Fruit fly (Drosophila melanogaster) whole organism, embryonic: ENCODE data around the gene CG32137.

Source experiments
- Bgb ChIP-seq: fragments of 200-800 bp; sonication (Bioruptor generic); IDR thresholded peaks from 2 replicates; pipeline ENCODE4 v1.3.6; 2022; ENCODE audit warnings: missing biosample characterization, missing genetic modification characterization; ENCODE audit not compliant: partially characterized antibody
- CG12769 ChIP-seq: fragments of 200-800 bp; sonication (Bioruptor generic); optimal IDR thresholded peaks from 2 replicates; lab custom pipeline; 2019; ENCODE audit warnings: missing biosample characterization, mild to moderate bottlenecking, missing genetic modification characterization, moderate library complexity
- CG13287 ChIP-seq: fragments of 200-800 bp; sonication (Bioruptor generic); IDR thresholded peaks from 2 replicates; pipeline ENCODE4 v1.3.6; 2022; ENCODE audit warnings: missing biosample characterization, missing genetic modification characterization; ENCODE audit not compliant: partially characterized antibody
- CG13894 ChIP-seq: fragments of 200-800 bp; sonication (Bioruptor generic); optimal IDR thresholded peaks from 3 replicates; lab custom pipeline; 2018; ENCODE audit warnings: missing biosample characterization, mild to moderate bottlenecking, missing genetic modification characterization, moderate library complexity
- CG16813 ChIP-seq: fragments of 200-800 bp; sonication (Bioruptor generic); IDR thresholded peaks from 3 replicates; pipeline ENCODE4 v1.3.6; 2022; ENCODE audit warnings: missing biosample characterization, missing genetic modification characterization; ENCODE audit not compliant: partially characterized antibody
- CG17328 ChIP-seq: fragments of 200-800 bp; sonication (Bioruptor generic); IDR thresholded peaks from 2 replicates; pipeline ENCODE4 v1.3.6; 2022; ENCODE audit warnings: missing biosample characterization, missing genetic modification characterization
- CG17361 ChIP-seq: fragments of 200-800 bp; sonication (Bioruptor generic); IDR thresholded peaks from 3 replicates; pipeline ENCODE4 v1.3.6; 2022; ENCODE audit warnings: missing biosample characterization, missing genetic modification characterization
- CG3163 ChIP-seq: fragments of 200-800 bp; sonication (Bioruptor generic); optimal IDR thresholded peaks from 3 replicates; lab custom pipeline; 2016; ENCODE audit warnings: missing biosample characterization, missing genetic modification characterization
- CG34224 ChIP-seq: fragments of 200-800 bp; sonication (Bioruptor generic); IDR thresholded peaks from 3 replicates; pipeline ENCODE4 v1.3.6; 2022; ENCODE audit warnings: missing biosample characterization, missing genetic modification characterization; ENCODE audit not compliant: partially characterized antibody
- CG42726 ChIP-seq: fragments of 200-800 bp; sonication (Bioruptor generic); IDR thresholded peaks from 2 replicates; pipeline ENCODE4 v1.3.6; 2022; ENCODE audit warnings: missing biosample characterization, missing genetic modification characterization; ENCODE audit not compliant: partially characterized antibody
- CG5953 ChIP-seq: fragments of 200-800 bp; sonication (Bioruptor generic); IDR thresholded peaks from 2 replicates; pipeline ENCODE4 v1.3.6; 2022; ENCODE audit warnings: missing biosample characterization, missing genetic modification characterization
- CG6791 ChIP-seq: fragments of 200-800 bp; sonication (Bioruptor generic); IDR thresholded peaks from 3 replicates; pipeline ENCODE4 v1.3.6; 2022; ENCODE audit warnings: missing biosample characterization, missing genetic modification characterization; ENCODE audit not compliant: partially characterized antibody
- CG8089 ChIP-seq: fragments of 200-800 bp; sonication (Bioruptor generic); optimal IDR thresholded peaks from 3 replicates; lab custom pipeline; 2016; ENCODE audit warnings: missing biosample characterization, missing genetic modification characterization
- CG8290 ChIP-seq, 3 experiments: fragments of 200-800 bp; sonication (Bioruptor generic); optimal IDR thresholded peaks; 2 replicates each; lab custom pipeline; 2016 to 2019; ENCODE audit warnings: missing biosample characterization in 3 of 3, missing genetic modification characterization in 3 of 3, mild to moderate bottlenecking in 2 of 3, moderate library complexity in 1 of 3
- CG8388 ChIP-seq: fragments of 200-800 bp; sonication (Bioruptor generic); optimal IDR thresholded peaks from 2 replicates; lab custom pipeline; 2019; ENCODE audit warnings: missing biosample characterization, mild to moderate bottlenecking, missing genetic modification characterization, moderate library complexity
- Deaf1 ChIP-seq: fragments of 200-800 bp; optimal IDR thresholded peaks from 3 replicates; lab custom pipeline; 2019; ENCODE audit warnings: missing biosample characterization, mild to moderate bottlenecking, missing genetic modification characterization, moderate library complexity
- Dip2 ChIP-seq: fragments of 200-800 bp; sonication (Bioruptor generic); IDR thresholded peaks from 2 replicates; pipeline ENCODE4 v1.3.6; 2022; ENCODE audit warnings: missing biosample characterization, missing genetic modification characterization
- E2f2 ChIP-seq: fragments of 200-800 bp; sonication (Bioruptor generic); IDR thresholded peaks from 2 replicates; pipeline ENCODE4 v1.3.6; 2022; ENCODE audit warnings: missing biosample characterization, missing genetic modification characterization
- Gug ChIP-seq: fragments of 200-800 bp; sonication (Bioruptor generic); IDR thresholded peaks from 4 replicates; pipeline ENCODE4 v1.3.6; 2022; ENCODE audit warnings: missing biosample characterization, missing genetic modification characterization
- Meics ChIP-seq: fragments of 200-800 bp; sonication (Bioruptor generic); optimal IDR thresholded peaks from 2 replicates; lab custom pipeline; 2017; ENCODE audit warnings: missing biosample characterization, mild to moderate bottlenecking, missing genetic modification characterization
- Opbp ChIP-seq: fragments of 200-800 bp; sonication (Bioruptor generic); IDR thresholded peaks from 3 replicates; pipeline ENCODE4 v1.3.6; 2022; ENCODE audit warnings: missing biosample characterization, missing genetic modification characterization; ENCODE audit not compliant: partially characterized antibody
- abd-A ChIP-seq: fragments of 200-800 bp; sonication (Bioruptor generic); optimal IDR thresholded peaks from 3 replicates; lab custom pipeline; 2019; ENCODE audit warnings: missing biosample characterization, mild to moderate bottlenecking, missing genetic modification characterization, moderate library complexity
- aop ChIP-seq: fragments of 200-800 bp; sonication (Bioruptor generic); IDR thresholded peaks from 2 replicates; pipeline ENCODE4 v1.3.6; 2022; ENCODE audit warnings: missing biosample characterization, missing genetic modification characterization
- ato ChIP-seq: fragments of 200-800 bp; sonication (Bioruptor generic); IDR thresholded peaks from 2 replicates; pipeline ENCODE4 v1.3.6; 2022; ENCODE audit warnings: missing biosample characterization, missing genetic modification characterization; ENCODE audit not compliant: partially characterized antibody
- bbx ChIP-seq: fragments of 200-800 bp; sonication (Bioruptor generic); IDR thresholded peaks from 2 replicates; pipeline ENCODE4 v1.3.6; 2022; ENCODE audit warnings: missing biosample characterization, missing genetic modification characterization; ENCODE audit not compliant: partially characterized antibody
- caup ChIP-seq: fragments of 200-800 bp; sonication (Bioruptor generic); optimal IDR thresholded peaks from 3 replicates; lab custom pipeline; 2017; ENCODE audit warnings: missing biosample characterization, mild to moderate bottlenecking, missing genetic modification characterization, moderate library complexity; ENCODE audit not compliant: severe bottlenecking
- chinmo ChIP-seq: fragments of 200-800 bp; sonication (Bioruptor generic); IDR thresholded peaks from 4 replicates; pipeline ENCODE4 v1.3.6; 2022; ENCODE audit warnings: missing biosample characterization, missing genetic modification characterization; ENCODE audit not compliant: partially characterized antibody
- chm ChIP-seq: fragments of 200-800 bp; sonication (Bioruptor generic); IDR thresholded peaks from 2 replicates; pipeline ENCODE4 v1.3.6; 2022; ENCODE audit warnings: missing biosample characterization, missing genetic modification characterization
- ci ChIP-seq: fragments of 200-800 bp; sonication (Bioruptor generic); IDR thresholded peaks from 3 replicates; pipeline ENCODE4 v1.3.6; 2022; ENCODE audit warnings: missing biosample characterization, missing genetic modification characterization
- crol ChIP-seq: fragments of 200-800 bp; sonication (Bioruptor generic); IDR thresholded peaks from 2 replicates; pipeline ENCODE4 v1.3.6; 2022; ENCODE audit warnings: missing biosample characterization, missing genetic modification characterization
- dati ChIP-seq: fragments of 200-800 bp; sonication (Bioruptor generic); IDR thresholded peaks from 2 replicates; pipeline ENCODE4 v1.3.6; 2022; ENCODE audit warnings: missing biosample characterization, missing genetic modification characterization
- ftz-f1 ChIP-seq: fragments of 200-800 bp; sonication (Bioruptor generic); optimal IDR thresholded peaks from 2 replicates; lab custom pipeline; 2016; ENCODE audit warnings: missing biosample characterization, missing genetic modification characterization
- gsb ChIP-seq: fragments of 200-800 bp; sonication (Bioruptor generic); IDR thresholded peaks from 2 replicates; pipeline ENCODE4 v1.3.6; 2022; ENCODE audit warnings: missing biosample characterization, missing genetic modification characterization
- hbn ChIP-seq: fragments of 200-800 bp; sonication (Bioruptor generic); IDR thresholded peaks from 2 replicates; pipeline ENCODE4 v1.3.6; 2022; ENCODE audit warnings: missing biosample characterization, missing genetic modification characterization; ENCODE audit not compliant: partially characterized antibody
- kay ChIP-seq: fragments of 200-800 bp; sonication (Bioruptor generic); optimal IDR thresholded peaks from 2 replicates; lab custom pipeline; 2016; ENCODE audit warnings: missing biosample characterization, missing genetic modification characterization
- ken ChIP-seq: fragments of 200-800 bp; sonication (Bioruptor generic); IDR thresholded peaks from 3 replicates; pipeline ENCODE4 v1.3.6; 2022; ENCODE audit warnings: missing biosample characterization, missing genetic modification characterization
- klu ChIP-seq: fragments of 200-800 bp; sonication (Bioruptor generic); IDR thresholded peaks from 2 replicates; pipeline ENCODE4 v1.3.6; 2022; ENCODE audit warnings: missing biosample characterization, missing genetic modification characterization
- rib ChIP-seq: fragments of 200-800 bp; sonication (Bioruptor generic); IDR thresholded peaks from 2 replicates; pipeline ENCODE4 v1.3.6; 2022; ENCODE audit warnings: missing biosample characterization, missing genetic modification characterization
- sima ChIP-seq: fragments of 200-800 bp; sonication (Bioruptor generic); optimal IDR thresholded peaks from 2 replicates; lab custom pipeline; 2016; ENCODE audit warnings: missing biosample characterization, missing genetic modification characterization
- sna ChIP-seq: fragments of 200-800 bp; sonication (Bioruptor generic); IDR thresholded peaks from 2 replicates; pipeline ENCODE4 v1.3.6; 2022; ENCODE audit warnings: missing biosample characterization, missing genetic modification characterization; ENCODE audit not compliant: partially characterized antibody
- sob ChIP-seq: fragments of 200-800 bp; sonication (Bioruptor generic); IDR thresholded peaks from 2 replicates; pipeline ENCODE4 v1.3.6; 2022; ENCODE audit warnings: missing biosample characterization, missing genetic modification characterization
- sr ChIP-seq: fragments of 200-800 bp; sonication (Bioruptor generic); IDR thresholded peaks from 3 replicates; pipeline ENCODE4 v1.3.6; 2022; ENCODE audit warnings: missing biosample characterization, missing genetic modification characterization
- tna ChIP-seq: fragments of 200-800 bp; sonication (Bioruptor generic); IDR thresholded peaks from 2 replicates; pipeline ENCODE4 v1.3.6; 2022; ENCODE audit warnings: missing biosample characterization, missing genetic modification characterization; ENCODE audit not compliant: partially characterized antibody
- trh ChIP-seq: fragments of 200-800 bp; sonication (Bioruptor generic); optimal IDR thresholded peaks from 2 replicates; lab custom pipeline; 2016; ENCODE audit warnings: missing biosample characterization, missing genetic modification characterization
- tx ChIP-seq: fragments of 200-800 bp; sonication (Bioruptor generic); optimal IDR thresholded peaks from 2 replicates; lab custom pipeline; 2016; ENCODE audit warnings: missing biosample characterization, missing genetic modification characterization
- usp ChIP-seq: fragments of >200 bp; optimal IDR thresholded peaks from 2 replicates; lab custom pipeline; 2017; ENCODE audit warnings: missing biosample characterization, missing genetic modification characterization
- zen2 ChIP-seq: fragments of 200-800 bp; sonication (Bioruptor generic); IDR thresholded peaks from 3 replicates; pipeline ENCODE4 v1.3.6; 2022; ENCODE audit warnings: missing biosample characterization, missing genetic modification characterization; ENCODE audit not compliant: partially characterized antibody

Gene CG32137

dm6 chr3L:13939151-13939499 lies at the start of gene CG32137:
CG32137 (plus strand) TSS chr3L:13939250.
- TF ChIP-seq rib (GFP tag; lab: Robert Waterston, UW) = peak; percentile 81; the same call in 1 of the 2 replicates
- peak; percentile 68; the same call in 2 of the 3 replicates for TF ChIP-seq zen2 (GFP tag; lab: Robert Waterston, UW)
- peak; percentile 59; the same call in 1 of the 3 replicates for TF ChIP-seq sr (GFP tag; lab: Robert Waterston, UW)
- TF ChIP-seq trh (GFP tag; lab: Kevin White, UChicago) = no peak
- TF ChIP-seq Bgb (GFP tag; lab: Robert Waterston, UW) = peak; percentile 70
- TF ChIP-seq bbx (GFP tag; lab: Robert Waterston, UW) = peak; percentile 68
- TF ChIP-seq CG16813 = 0 out of 3 replicates have a peak, but pooled peaks have one; percentile 34
- peak; percentile 43 for TF ChIP-seq kay (GFP tag; lab: Kevin White, UChicago)
- 0 out of 2 replicates have a peak, but pooled peaks have one; percentile 5 for TF ChIP-seq sob (GFP tag; lab: Robert Waterston, UW)
- 0 out of 2 replicates have a peak, but pooled peaks have one; percentile 18 for TF ChIP-seq CG5953 (GFP tag; lab: Robert Waterston, UW)
- no peak for TF ChIP-seq usp (GFP tag; lab: Kevin White, UChicago)
- TF ChIP-seq hbn (GFP tag; lab: Robert Waterston, UW) = 0 out of 2 replicates have a peak, but pooled peaks have one; percentile 26
- peak; percentile 96; the same call in 3 of the 4 replicates for TF ChIP-seq chinmo
- TF ChIP-seq Meics (GFP tag; lab: Kevin White, UChicago) = peak; percentile 99
- TF ChIP-seq Dip2 = no peak
- TF ChIP-seq ftz-f1 (GFP tag; lab: Kevin White, UChicago) = peak; percentile 12
- TF ChIP-seq CG17361 (GFP tag; lab: Robert Waterston, UW) = no peak; the same call in 2 of the 3 replicates
- peak; percentile 99 for TF ChIP-seq Deaf1 (tag; lab: Kevin White, UChicago)
- peak; percentile 42; the same call in 1 of the 2 replicates for TF ChIP-seq ato
- TF ChIP-seq CG8290 (GFP tag; optimal IDR thresholded peaks at IDR 0.05; lab: Kevin White, UChicago) = no peak
- TF ChIP-seq CG8290 (tag; optimal IDR thresholded peaks at IDR 0.05; lab: Kevin White, UChicago) = peak in 1 of 2 experiments; percentile 43
- TF ChIP-seq CG12769 (tag; lab: Kevin White, UChicago) = peak; percentile 23
- peak; percentile 15; the same call in 1 of the 2 replicates for TF ChIP-seq CG42726 (GFP tag; lab: Robert Waterston, UW)
- peak; percentile 36; the same call in 1 of the 2 replicates for TF ChIP-seq chm
- TF ChIP-seq dati (GFP tag; lab: Robert Waterston, UW) = no peak
- TF ChIP-seq CG34224 = peak; percentile 42; the same call in 1 of the 3 replicates
- TF ChIP-seq crol (GFP tag; lab: Robert Waterston, UW) = 0 out of 2 replicates have a peak, but pooled peaks have one; percentile 8
- 0 out of 2 replicates have a peak, but pooled peaks have one; percentile 4 for TF ChIP-seq E2f2 (GFP tag; lab: Robert Waterston, UW)
- no peak for TF ChIP-seq tx (GFP tag; lab: Kevin White, UChicago)
- TF ChIP-seq aop (GFP tag; lab: Robert Waterston, UW) = 0 out of 2 replicates have a peak, but pooled peaks have one; percentile 29
- no peak for TF ChIP-seq klu (GFP tag; lab: Robert Waterston, UW)
- TF ChIP-seq tna (GFP tag; lab: Robert Waterston, UW) = 0 out of 2 replicates have a peak, but pooled peaks have one; percentile 47
- TF ChIP-seq CG8089 (GFP tag; lab: Kevin White, UChicago) = no peak
- TF ChIP-seq caup = no peak
- TF ChIP-seq ci (GFP tag; lab: Robert Waterston, UW) = peak; percentile 39; the same call in 2 of the 3 replicates
- peak; percentile 67 for TF ChIP-seq CG13287
- TF ChIP-seq abd-A (tag; lab: Kevin White, UChicago) = peak; percentile 31
- TF ChIP-seq Gug (GFP tag; lab: Robert Waterston, UW) = no peak
- TF ChIP-seq CG6791 = 0 out of 3 replicates have a peak, but pooled peaks have one; percentile 47
- no peak for TF ChIP-seq CG8388 (GFP tag; lab: Kevin White, UChicago)
- TF ChIP-seq sna = peak; percentile 22; the same call in 1 of the 2 replicates
- peak; percentile 61; the same call in 2 of the 3 replicates for TF ChIP-seq Opbp (GFP tag; lab: Robert Waterston, UW)
- no peak for TF ChIP-seq sima (GFP tag; lab: Kevin White, UChicago)
- TF ChIP-seq CG3163 (GFP tag; lab: Kevin White, UChicago) = no peak
- TF ChIP-seq CG13894 (tag; lab: Kevin White, UChicago) = peak; percentile 95
- TF ChIP-seq gsb (GFP tag; lab: Robert Waterston, UW) = 0 out of 2 replicates have a peak, but pooled peaks have one; percentile 1
- no peak for TF ChIP-seq ken
- no peak for TF ChIP-seq CG17328 (GFP tag; lab: Robert Waterston, UW)
